Fruit fly (Drosophila melanogaster) whole organism, embryonic: ENCODE results near the gene CG32106.

ENCODE experiments used
- Atf6 ChIP-seq: fragments of 200-800 bp; sonication (Bioruptor generic); IDR thresholded peaks from 2 replicates; pipeline ENCODE4 v1.3.6; 2022; ENCODE audit warnings: missing biosample characterization, missing genetic modification characterization
- CG10565 ChIP-seq: fragments of 200-800 bp; sonication (Bioruptor generic); optimal IDR thresholded peaks from 3 replicates; lab custom pipeline; 2016; ENCODE audit warnings: missing biosample characterization, mild to moderate bottlenecking, missing genetic modification characterization
- CG10979 ChIP-seq: fragments of 200-800 bp; sonication (Bioruptor generic); optimal IDR thresholded peaks from 2 replicates; lab custom pipeline; 2018; ENCODE audit warnings: missing biosample characterization, mild to moderate bottlenecking, missing genetic modification characterization, moderate library complexity
- CG11085 ChIP-seq: fragments of 200-800 bp; sonication (Bioruptor generic); IDR thresholded peaks from 2 replicates; pipeline ENCODE4 v1.3.6; 2022; ENCODE audit warnings: missing biosample characterization, missing genetic modification characterization
- CG13123 ChIP-seq: fragments of 200-800 bp; sonication (Bioruptor generic); optimal IDR thresholded peaks from 2 replicates; lab custom pipeline; 2016; ENCODE audit warnings: missing biosample characterization, missing genetic modification characterization
- CG14441 ChIP-seq: fragments of 200-800 bp; sonication (Bioruptor generic); IDR thresholded peaks from 2 replicates; pipeline ENCODE4 v1.3.6; 2022; ENCODE audit warnings: missing biosample characterization, missing genetic modification characterization
- CG15011 ChIP-seq: fragments of 200-800 bp; sonication (Bioruptor generic); optimal IDR thresholded peaks from 3 replicates; lab custom pipeline; 2018; ENCODE audit warnings: missing biosample characterization, mild to moderate bottlenecking, missing genetic modification characterization
- CG1529 ChIP-seq: fragments of 200-800 bp; sonication (Bioruptor generic); optimal IDR thresholded peaks from 3 replicates; lab custom pipeline; 2018; ENCODE audit warnings: missing biosample characterization, missing genetic modification characterization
- CG1602 ChIP-seq: fragments of 200-800 bp; sonication (Bioruptor generic); optimal IDR thresholded peaks from 3 replicates; lab custom pipeline; 2016; ENCODE audit warnings: missing biosample characterization, missing genetic modification characterization
- CG16815 ChIP-seq: fragments of 200-800 bp; sonication (Bioruptor generic); optimal IDR thresholded peaks from 3 replicates; lab custom pipeline; 2017; ENCODE audit warnings: missing biosample characterization, mild to moderate bottlenecking, missing genetic modification characterization
- CG17359 ChIP-seq: fragments of 200-800 bp; sonication (Bioruptor generic); optimal IDR thresholded peaks from 3 replicates; lab custom pipeline; 2018; ENCODE audit warnings: missing biosample characterization, mild to moderate bottlenecking, missing genetic modification characterization, moderate library complexity
- CG17568 ChIP-seq: fragments of 200-800 bp; sonication (Bioruptor generic); optimal IDR thresholded peaks from 2 replicates; lab custom pipeline; 2018; ENCODE audit warnings: missing biosample characterization, mild to moderate bottlenecking, missing genetic modification characterization, moderate library complexity
- CG2116 ChIP-seq: fragments of 200-800 bp; sonication (Bioruptor generic); optimal IDR thresholded peaks from 3 replicates; lab custom pipeline; 2018; ENCODE audit warnings: missing biosample characterization, mild to moderate bottlenecking, missing genetic modification characterization
- CG2120 ChIP-seq: fragments of 200-800 bp; sonication (Bioruptor generic); optimal IDR thresholded peaks from 3 replicates; lab custom pipeline; 2016; ENCODE audit warnings: missing biosample characterization, missing genetic modification characterization
- CG2875 ChIP-seq: fragments of 200-800 bp; sonication (Bioruptor generic); optimal IDR thresholded peaks from 2 replicates; lab custom pipeline; 2017; ENCODE audit warnings: missing biosample characterization, mild to moderate bottlenecking, missing genetic modification characterization, missing genetic modification reagents
- CG3065 ChIP-seq: fragments of 200-800 bp; sonication (Bioruptor generic); optimal IDR thresholded peaks from 2 replicates; lab custom pipeline; 2016; ENCODE audit warnings: missing biosample characterization, missing genetic modification characterization
- CG3281 ChIP-seq: fragments of 200-800 bp; sonication (Bioruptor generic); optimal IDR thresholded peaks from 3 replicates; lab custom pipeline; 2017; ENCODE audit warnings: missing biosample characterization, mild to moderate bottlenecking, missing genetic modification characterization
- CG4282 ChIP-seq: fragments of 200-800 bp; sonication (Bioruptor generic); optimal IDR thresholded peaks from 2 replicates; lab custom pipeline; 2016; ENCODE audit warnings: missing biosample characterization, missing genetic modification characterization
- CG4854 ChIP-seq: fragments of 200-800 bp; sonication (Bioruptor generic); optimal IDR thresholded peaks from 2 replicates; lab custom pipeline; 2016; ENCODE audit warnings: missing biosample characterization, missing genetic modification characterization, inconsistent platforms
- CG6175 ChIP-seq: fragments of 200-800 bp; sonication (Bioruptor generic); IDR thresholded peaks from 3 replicates; pipeline ENCODE4 v1.3.6; 2022; ENCODE audit warnings: missing biosample characterization, missing genetic modification characterization
- CG6272 ChIP-seq: fragments of 200-800 bp; sonication (Bioruptor generic); IDR thresholded peaks from 2 replicates; pipeline ENCODE4 v1.3.6; 2022; ENCODE audit warnings: missing biosample characterization, missing genetic modification characterization
- CG7357 ChIP-seq: fragments of 200-800 bp; sonication (Bioruptor generic); IDR thresholded peaks from 3 replicates; pipeline ENCODE4 v1.3.6; 2022; ENCODE audit warnings: missing biosample characterization, missing genetic modification characterization
- CG8388 ChIP-seq: fragments of 200-800 bp; sonication (Bioruptor generic); optimal IDR thresholded peaks from 2 replicates; lab custom pipeline; 2019; ENCODE audit warnings: missing biosample characterization, mild to moderate bottlenecking, missing genetic modification characterization, moderate library complexity
- CG9437 ChIP-seq: fragments of 200-800 bp; sonication (Bioruptor generic); optimal IDR thresholded peaks from 2 replicates; lab custom pipeline; 2018; ENCODE audit warnings: missing biosample characterization, mild to moderate bottlenecking, missing genetic modification characterization
- CHES-1-like ChIP-seq: fragments of 200-800 bp; sonication (Bioruptor generic); optimal IDR thresholded peaks from 2 replicates; lab custom pipeline; 2016; ENCODE audit warnings: missing biosample characterization, missing genetic modification characterization
- D19B ChIP-seq: fragments of 200-800 bp; sonication (Bioruptor generic); optimal IDR thresholded peaks from 2 replicates; lab custom pipeline; 2017; ENCODE audit warnings: missing biosample characterization, mild to moderate bottlenecking, missing genetic modification characterization
- Gug ChIP-seq: fragments of 200-800 bp; sonication (Bioruptor generic); IDR thresholded peaks from 4 replicates; pipeline ENCODE4 v1.3.6; 2022; ENCODE audit warnings: missing biosample characterization, missing genetic modification characterization
- HLHmδ ChIP-seq: fragments of 200-800 bp; sonication (Bioruptor generic); optimal IDR thresholded peaks from 2 replicates; lab custom pipeline; 2018; ENCODE audit warnings: missing biosample characterization, mild to moderate bottlenecking, missing genetic modification characterization, moderate library complexity
- Hand ChIP-seq: fragments of 200-800 bp; sonication (Bioruptor generic); optimal IDR thresholded peaks from 2 replicates; lab custom pipeline; 2017; ENCODE audit warnings: mild to moderate bottlenecking, missing biosample characterization, missing genetic modification reagents, missing genetic modification characterization
- Hr3 ChIP-seq: fragments of 200-800 bp; sonication (Bioruptor generic); optimal IDR thresholded peaks from 3 replicates; lab custom pipeline; 2016; ENCODE audit warnings: missing biosample characterization, missing genetic modification characterization
- Mes4 ChIP-seq: fragments of 200-800 bp; sonication (Bioruptor generic); optimal IDR thresholded peaks from 2 replicates; lab custom pipeline; 2016; ENCODE audit warnings: missing biosample characterization, missing genetic modification characterization
- amos ChIP-seq: fragments of 200-800 bp; sonication (Bioruptor generic); IDR thresholded peaks from 2 replicates; pipeline ENCODE4 v1.3.6; 2022; ENCODE audit warnings: missing biosample characterization, missing genetic modification characterization; ENCODE audit not compliant: partially characterized antibody
- bab2 ChIP-seq: fragments of 200-800 bp; sonication (Bioruptor generic); optimal IDR thresholded peaks from 2 replicates; lab custom pipeline; 2016; ENCODE audit warnings: missing biosample characterization, missing genetic modification characterization
- dpn ChIP-seq, 2 experiments: fragments of 200-800 bp; sonication (Bioruptor generic); optimal IDR thresholded peaks; 3 replicates each; lab custom pipeline; 2016; ENCODE audit warnings: missing biosample characterization in 2 of 2, missing genetic modification characterization in 2 of 2
- en ChIP-seq: fragments of 200-800 bp; sonication (Bioruptor generic); optimal IDR thresholded peaks from 2 replicates; lab custom pipeline; 2016; ENCODE audit warnings: missing biosample characterization, missing genetic modification characterization
- eyg ChIP-seq: fragments of 200-800 bp; sonication (Bioruptor generic); optimal IDR thresholded peaks from 3 replicates; lab custom pipeline; 2016; ENCODE audit warnings: missing biosample characterization, missing genetic modification characterization
- ind ChIP-seq: fragments of 200-800 bp; sonication (Bioruptor generic); optimal IDR thresholded peaks from 3 replicates; lab custom pipeline; 2016; ENCODE audit warnings: missing biosample characterization, missing genetic modification characterization
- jumu ChIP-seq: fragments of 200-800 bp; sonication (Bioruptor generic); optimal IDR thresholded peaks from 3 replicates; lab custom pipeline; 2016; ENCODE audit warnings: missing biosample characterization, missing genetic modification characterization
- mirr ChIP-seq: fragments of 200-800 bp; sonication (Bioruptor generic); optimal IDR thresholded peaks from 3 replicates; lab custom pipeline; 2018; ENCODE audit warnings: missing biosample characterization, mild to moderate bottlenecking, missing genetic modification characterization
- nau ChIP-seq: fragments of 200-800 bp; sonication (Bioruptor generic); optimal IDR thresholded peaks from 3 replicates; lab custom pipeline; 2017; ENCODE audit warnings: missing biosample characterization, mild to moderate bottlenecking, missing genetic modification characterization, missing genetic modification reagents
- salm ChIP-seq: fragments of 200-800 bp; sonication (Bioruptor generic); optimal IDR thresholded peaks from 2 replicates; lab custom pipeline; 2018; ENCODE audit warnings: missing biosample characterization, mild to moderate bottlenecking, missing genetic modification characterization
- shn ChIP-seq: fragments of 200-800 bp; sonication (Bioruptor generic); optimal IDR thresholded peaks from 3 replicates; lab custom pipeline; 2016; ENCODE audit warnings: missing biosample characterization, missing genetic modification characterization
- sima ChIP-seq: fragments of 200-800 bp; sonication (Bioruptor generic); optimal IDR thresholded peaks from 2 replicates; lab custom pipeline; 2016; ENCODE audit warnings: missing biosample characterization, missing genetic modification characterization
- sob ChIP-seq: fragments of 200-800 bp; sonication (Bioruptor generic); IDR thresholded peaks from 2 replicates; pipeline ENCODE4 v1.3.6; 2022; ENCODE audit warnings: missing biosample characterization, missing genetic modification characterization
- tin ChIP-seq: fragments of 200-800 bp; sonication (Bioruptor generic); optimal IDR thresholded peaks from 3 replicates; lab custom pipeline; 2016; ENCODE audit warnings: missing biosample characterization, missing genetic modification characterization
- trem ChIP-seq: fragments of 200-800 bp; optimal IDR thresholded peaks from 3 replicates; lab custom pipeline; 2019; ENCODE audit warnings: missing biosample characterization, mild to moderate bottlenecking, missing genetic modification characterization, moderate library complexity
- tup ChIP-seq: fragments of 200-800 bp; sonication (Bioruptor generic); optimal IDR thresholded peaks from 2 replicates; lab custom pipeline; 2016; ENCODE audit warnings: missing biosample characterization, mild to moderate bottlenecking, missing genetic modification characterization, moderate library complexity
- z ChIP-seq: fragments of 200-800 bp; sonication (Bioruptor generic); IDR thresholded peaks from 3 replicates; pipeline ENCODE4 v1.3.6; 2022; ENCODE audit warnings: missing biosample characterization, missing genetic modification characterization
- zf30C ChIP-seq: fragments of 200-800 bp; sonication (Bioruptor generic); optimal IDR thresholded peaks from 3 replicates; lab custom pipeline; 2018; ENCODE audit warnings: missing biosample characterization, mild to moderate bottlenecking, missing genetic modification characterization

The CG32106 gene

DNA sequence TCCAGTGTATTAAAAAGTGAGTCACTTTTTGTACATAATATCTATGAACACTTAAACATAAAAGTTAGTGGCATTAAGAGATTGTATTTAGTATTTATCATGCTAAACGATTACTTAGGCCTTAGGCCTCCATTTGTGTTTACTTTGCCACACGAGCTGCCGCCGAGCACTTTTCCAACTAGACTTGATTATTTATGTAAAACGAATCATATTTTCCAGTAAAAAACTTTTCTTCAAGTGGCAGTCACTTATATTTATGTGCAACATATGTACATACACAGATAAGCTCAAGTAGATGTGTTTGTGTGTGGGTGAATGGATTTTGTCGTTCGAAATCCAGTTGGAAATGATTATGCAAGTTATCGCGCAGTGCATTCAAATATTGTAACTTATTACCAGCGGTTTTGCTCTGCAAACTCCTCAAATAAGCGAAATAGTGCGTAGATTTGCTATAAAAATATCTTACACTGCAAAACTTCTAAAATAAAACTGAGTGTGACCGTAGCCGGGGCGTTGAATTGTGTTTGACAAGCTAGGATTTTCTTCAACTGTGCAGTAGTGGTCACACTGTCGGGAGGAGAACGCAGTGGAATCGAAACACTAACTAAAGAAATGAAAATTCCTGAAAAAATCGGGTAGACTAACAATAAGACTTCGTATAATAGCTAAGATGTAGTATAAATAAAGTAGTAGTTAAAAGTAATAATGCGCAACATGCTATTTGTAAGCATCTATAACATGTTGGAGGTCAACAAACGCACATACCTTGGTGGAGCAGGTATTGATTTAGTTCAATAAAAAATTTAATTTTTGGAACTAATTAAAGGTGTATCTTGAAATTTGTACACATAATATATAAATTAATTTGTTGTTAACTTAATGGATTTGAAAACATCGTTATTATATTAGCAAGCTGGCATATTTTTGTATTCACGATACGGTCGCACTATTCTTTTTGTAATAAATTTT is 28.7 kb downstream of the CG32106 start, which contains the start of the genes Klc and CG10984 (continued):
- TF ChIP-seq eyg (GFP tag; lab: Kevin White, UChicago) (peak; percentile 58), CG4854 (peak; percentile 41), Hand (peak; percentile 52), amos (GFP tag; lab: Robert Waterston, UW) (no peak), CG1602 (peak; percentile 39), CG8388 (GFP tag; lab: Kevin White, UChicago) (peak; percentile 66), sima (peak; percentile 13), nau (peak; percentile 69), jumu (GFP tag; lab: Kevin White, UChicago) (peak; percentile 63), bab2 (GFP tag; lab: Kevin White, UChicago) (peak; percentile 68), tin (GFP tag; lab: Kevin White, UChicago) (peak; percentile 65), CG17568 (GFP tag; lab: Kevin White, UChicago) (peak; percentile 65), CG13123 (GFP tag; lab: Kevin White, UChicago) (no peak), HLHmδ (no peak), CG1529 (no peak), trem (tag; lab: Kevin White, UChicago) (peak; percentile 33), CG17359 (peak; percentile 78), shn (GFP tag; lab: Kevin White, UChicago) (peak; percentile 65), D19B (no peak), CG10979 (tag; lab: Kevin White, UChicago) (peak; percentile 47), ind (peak; percentile 64), tup (GFP tag; lab: Kevin White, UChicago) (no peak), Hr3 (GFP tag; lab: Kevin White, UChicago) (peak; percentile 43), CG3065 (GFP tag; lab: Kevin White, UChicago) (no peak), en (GFP tag; lab: Kevin White, UChicago) (peak; percentile 36), CHES-1-like (peak; percentile 66), salm (peak; percentile 13), CG2116 (GFP tag; lab: Kevin White, UChicago) (peak; percentile 21), CG2120 (GFP tag; lab: Kevin White, UChicago) (peak; percentile 76), mirr (GFP tag; lab: Kevin White, UChicago) (no peak), Gug (GFP tag; lab: Robert Waterston, UW) (no peak; the same call in 1 of the 4 replicates), Mes4 (GFP tag; lab: Kevin White, UChicago) (peak; percentile 21), CG2875 (GFP tag; lab: Kevin White, UChicago) (peak; percentile 32), CG10565 (no peak), CG14441 (GFP tag; lab: Robert Waterston, UW) (peak; percentile 76), CG6175 (GFP tag; lab: Robert Waterston, UW) (no peak), Atf6 (GFP tag; lab: Robert Waterston, UW) (peak; percentile 74), CG7357 (peak; percentile 47; the same call in 1 of the 3 replicates), sob (peak; percentile 79), CG9437 (GFP tag; lab: Kevin White, UChicago) (no peak), dpn (GFP tag; optimal IDR thresholded peaks at IDR 0.05; lab: Kevin White, UChicago) (peak; percentile 24 to 57), CG15011 (GFP tag; lab: Kevin White, UChicago) (no peak), CG11085 (GFP tag; lab: Robert Waterston, UW) (no peak), zf30C (GFP tag; lab: Kevin White, UChicago) (peak; percentile 71), CG3281 (GFP tag; lab: Kevin White, UChicago) (peak; percentile 55), CG6272 (GFP tag; lab: Robert Waterston, UW) (no peak), CG4282 (GFP tag; lab: Kevin White, UChicago) (peak; percentile 72), z (no peak), CG16815 (GFP tag; lab: Kevin White, UChicago) (peak; percentile 18)
